Worm (Caenorhabditis elegans) whole organism, young adult: ENCODE data around the gene mrps-26.

ENCODE experiments used
- F10E7.11 ChIP-seq: sonication (generic microtip); optimal IDR thresholded peaks from 2 replicates; lab custom pipeline; 2017; ENCODE audit warnings: mild to moderate bottlenecking, missing genetic modification characterization, moderate library complexity, missing compliant biosample characterization
- F39B2.1 ChIP-seq: fragments of 200-800 bp; sonication (Bioruptor generic); IDR thresholded peaks from 2 replicates; pipeline ENCODE4 v1.3.6; 2022; ENCODE audit warnings: missing genetic modification reagents, missing genetic modification characterization, missing compliant biosample characterization
- F55B11.4 ChIP-seq: sonication (generic microtip); optimal IDR thresholded peaks from 2 replicates; lab custom pipeline; 2016; ENCODE audit warnings: missing compliant biosample characterization, missing genetic modification characterization, borderline replicate concordance; ENCODE audit not compliant: insufficient read depth
- K11D2.4 ChIP-seq: fragments of 200-800 bp; sonication (Bioruptor generic); IDR thresholded peaks from 2 replicates; pipeline ENCODE4 v1.3.6; 2022; ENCODE audit warnings: missing genetic modification reagents, missing genetic modification characterization, missing compliant biosample characterization
- egl-18 ChIP-seq: fragments of 200-800 bp; sonication (Bioruptor generic); IDR thresholded peaks from 2 replicates; pipeline ENCODE4 v1.3.6; 2022; ENCODE audit warnings: missing genetic modification reagents, missing genetic modification characterization, missing compliant biosample characterization
- rec-8 ChIP-seq, 2 experiments: sonication (generic microtip); optimal IDR thresholded peaks; 2 replicates each; lab custom pipeline; 2016; ENCODE audit warnings: mild to moderate bottlenecking in 2 of 2, missing genetic modification characterization in 2 of 2, missing genetic modification reagents in 2 of 2, missing genotype in 2 of 2, missing biosample characterization in 1 of 2, missing compliant biosample characterization in 1 of 2, moderate library complexity in 1 of 2
- snpc-4 ChIP-seq, 5 experiments: fragments of 150-350 bp in 1 of 5; sonication (generic microtip) in 4 of 5; optimal IDR thresholded peaks; 2 replicates each; lab custom pipeline; 2014 to 2018; ENCODE audit warnings: missing genetic modification characterization in 5 of 5, missing biosample characterization in 3 of 5, antibody characterized with exemption in 2 of 5, mild to moderate bottlenecking in 2 of 5, missing compliant biosample characterization in 2 of 5, missing genotype in 2 of 5, moderate library complexity in 2 of 5, missing genetic modification reagents in 1 of 5
- ztf-6 ChIP-seq: fragments of 200-800 bp; sonication (Bioruptor generic); IDR thresholded peaks from 2 replicates; pipeline ENCODE4 v1.3.6; 2022; ENCODE audit warnings: missing genetic modification reagents, missing genetic modification characterization, missing compliant biosample characterization

- TF ChIP-seq ztf-6 (GFP tag; lab: Robert Waterston, UW), result no peak
- TF ChIP-seq egl-18 (GFP tag; lab: Robert Waterston, UW), result no peak
- TF ChIP-seq snpc-4 (GFP tag; optimal IDR thresholded peaks at IDR 0.05; lab: Kevin White, UChicago), result no peak
- no peak for TF ChIP-seq snpc-4 (tag; optimal IDR thresholded peaks at IDR 0.05; lab: Kevin White, UChicago)
- TF ChIP-seq rec-8 (tag; optimal IDR thresholded peaks at IDR 0.05; lab: Kevin White, UChicago), result no peak
- no peak for TF ChIP-seq K11D2.4
- TF ChIP-seq F39B2.1, result no peak
- no peak for TF ChIP-seq F10E7.11 (tag; lab: Kevin White, UChicago)
- TF ChIP-seq F55B11.4 (tag; lab: Kevin White, UChicago), result no peak
Measured at ce11 chrIII:5210269-5210668, 24.1 kb upstream of the mrps-26 start.
